Worm (Caenorhabditis elegans) whole organism, young adult: Measurements from ENCODE around the gene acl-8.

Experiments
- B0336.3 ChIP-seq: fragments of 200-800 bp; sonication (Bioruptor generic); IDR thresholded peaks from 2 replicates; pipeline ENCODE4 v1.3.6; 2022; ENCODE audit warnings: missing genetic modification characterization, missing compliant biosample characterization
- F57C9.4 ChIP-seq: sonication (generic microtip); optimal IDR thresholded peaks from 2 replicates; lab custom pipeline; 2017; ENCODE audit warnings: mild to moderate bottlenecking, missing genetic modification characterization, missing compliant biosample characterization
- Y53F4B.3 ChIP-seq: fragments of 200-800 bp; sonication (Bioruptor generic); IDR thresholded peaks from 2 replicates; pipeline ENCODE4 v1.3.6; 2022; ENCODE audit warnings: missing genetic modification reagents, missing genetic modification characterization, missing compliant biosample characterization
- ama-1 ChIP-seq, 3 experiments: fragments of 150-350 bp in 1 of 3; sonication (generic microtip) in 2 of 3; optimal IDR thresholded peaks; 2 replicates each; lab custom pipeline; 2014 to 2018; ENCODE audit warnings: missing biosample characterization in 2 of 3, missing genetic modification characterization in 2 of 3, missing genetic modification reagents in 2 of 3
- aptf-2 ChIP-seq: fragments of 200-800 bp; sonication (Bioruptor generic); conservative IDR thresholded peaks from 2 replicates; pipeline ENCODE4 v1.3.6; 2022; ENCODE audit warnings: missing genetic modification reagents, missing genetic modification characterization, missing compliant biosample characterization
- atf-7 ChIP-seq: sonication (generic microtip); optimal IDR thresholded peaks from 2 replicates; lab custom pipeline; 2017; ENCODE audit warnings: mild to moderate bottlenecking, missing genetic modification characterization, missing compliant biosample characterization
- attf-3 ChIP-seq: fragments of 200-800 bp; sonication (Bioruptor generic); conservative IDR thresholded peaks from 2 replicates; pipeline ENCODE4 v1.3.6; 2022; ENCODE audit warnings: missing genetic modification reagents, missing genetic modification characterization, missing compliant biosample characterization
- attf-5 ChIP-seq: fragments of 200-800 bp; sonication (Bioruptor generic); optimal IDR thresholded peaks from 2 replicates; lab custom pipeline; 2018; ENCODE audit warnings: mild to moderate bottlenecking, missing genetic modification characterization, missing compliant biosample characterization
- attf-6 ChIP-seq: fragments of 200-800 bp; sonication (Bioruptor generic); IDR thresholded peaks from 2 replicates; pipeline ENCODE4 v1.3.6; 2022; ENCODE audit warnings: missing genetic modification reagents, missing genetic modification characterization, missing compliant biosample characterization
- ceh-58 ChIP-seq: fragments of 200-800 bp; sonication (Bioruptor generic); IDR thresholded peaks from 2 replicates; pipeline ENCODE4 v1.3.6; 2022; ENCODE audit warnings: missing genetic modification characterization, missing compliant biosample characterization
- chd-7 ChIP-seq: sonication (generic microtip); optimal IDR thresholded peaks from 2 replicates; lab custom pipeline; 2016; ENCODE audit warnings: mild to moderate bottlenecking, missing genetic modification characterization, moderate library complexity, missing compliant biosample characterization
- die-1 ChIP-seq: sonication (generic microtip); optimal IDR thresholded peaks from 2 replicates; lab custom pipeline; 2016; ENCODE audit warnings: missing genotype, mild to moderate bottlenecking, missing genetic modification characterization, missing compliant biosample characterization
- egl-18 ChIP-seq: fragments of 200-800 bp; sonication (Bioruptor generic); IDR thresholded peaks from 2 replicates; pipeline ENCODE4 v1.3.6; 2022; ENCODE audit warnings: missing genetic modification reagents, missing genetic modification characterization, missing compliant biosample characterization
- egl-44 ChIP-seq: fragments of 200-800 bp; sonication (Bioruptor generic); IDR thresholded peaks from 2 replicates; pipeline ENCODE4 v1.3.6; 2022; ENCODE audit warnings: missing genetic modification reagents, missing genetic modification characterization, missing compliant biosample characterization
- egrh-3 ChIP-seq: fragments of 200-800 bp; sonication (Bioruptor generic); IDR thresholded peaks from 2 replicates; pipeline ENCODE4 v1.3.6; 2022; ENCODE audit warnings: missing genetic modification reagents, missing genetic modification characterization, missing compliant biosample characterization
- ekl-4 ChIP-seq: fragments of 200-800 bp; sonication (Bioruptor generic); IDR thresholded peaks from 2 replicates; pipeline ENCODE4 v1.3.6; 2022; ENCODE audit warnings: missing genetic modification reagents, missing genetic modification characterization, missing compliant biosample characterization
- fkh-3 ChIP-seq: sonication (generic microtip); optimal IDR thresholded peaks from 2 replicates; lab custom pipeline; 2016; ENCODE audit warnings: mild to moderate bottlenecking, missing genetic modification characterization, missing compliant biosample characterization
- hrde-1 ChIP-seq: sonication (generic microtip); optimal IDR thresholded peaks from 2 replicates; lab custom pipeline; 2016; ENCODE audit warnings: missing genetic modification characterization, mild to moderate bottlenecking, missing compliant biosample characterization, moderate library complexity, missing genotype, missing genetic modification reagents, borderline replicate concordance
- hsf-1 ChIP-seq: fragments of 200-800 bp; sonication (Bioruptor generic); IDR thresholded peaks from 2 replicates; pipeline ENCODE4 v1.3.6; 2022; ENCODE audit warnings: missing genetic modification reagents, missing genetic modification characterization, missing compliant biosample characterization
- let-607 ChIP-seq, 2 experiments: fragments of 200-800 bp in 1 of 2; sonication (Bioruptor generic) in 1 of 2; sonication (generic microtip) in 1 of 2; optimal IDR thresholded peaks; 2 replicates each; lab custom pipeline; 2016 to 2018; ENCODE audit warnings: mild to moderate bottlenecking in 2 of 2, missing compliant biosample characterization in 2 of 2, missing genetic modification characterization in 2 of 2, moderate library complexity in 2 of 2, missing genotype in 1 of 2
- lin-26 ChIP-seq: fragments of 200-800 bp; sonication (Bioruptor generic); IDR thresholded peaks from 2 replicates; pipeline ENCODE4 v1.3.6; 2022; ENCODE audit warnings: missing genetic modification reagents, missing genetic modification characterization, missing compliant biosample characterization
- lin-54 ChIP-seq: fragments of 200-800 bp; sonication (Bioruptor generic); optimal IDR thresholded peaks from 2 replicates; lab custom pipeline; 2018; ENCODE audit warnings: mild to moderate bottlenecking, missing genetic modification characterization, missing compliant biosample characterization
- madf-10 ChIP-seq: sonication (generic microtip); optimal IDR thresholded peaks from 2 replicates; lab custom pipeline; 2016; ENCODE audit warnings: mild to moderate bottlenecking, missing genetic modification characterization, missing compliant biosample characterization
- madf-6 ChIP-seq: fragments of 200-800 bp; sonication (Bioruptor generic); IDR thresholded peaks from 2 replicates; pipeline ENCODE4 v1.3.6; 2022; ENCODE audit warnings: missing genetic modification reagents, missing genetic modification characterization, missing compliant biosample characterization
- mxl-1 ChIP-seq: sonication (generic microtip); optimal IDR thresholded peaks from 2 replicates; lab custom pipeline; 2016; ENCODE audit warnings: missing genetic modification characterization, missing compliant biosample characterization
- nfya-1 ChIP-seq: sonication (generic microtip); optimal IDR thresholded peaks from 2 replicates; lab custom pipeline; 2017; ENCODE audit warnings: antibody characterized with exemption, missing compliant biosample characterization, missing genetic modification characterization, borderline replicate concordance; ENCODE audit not compliant: insufficient read depth
- nfya-2 ChIP-seq: fragments of 200-800 bp; sonication (Bioruptor generic); IDR thresholded peaks from 2 replicates; pipeline ENCODE4 v1.3.6; 2022; ENCODE audit warnings: missing genetic modification reagents, missing genetic modification characterization, missing compliant biosample characterization
- nhr-120 ChIP-seq: fragments of 200-800 bp; sonication (Bioruptor generic); IDR thresholded peaks from 2 replicates; pipeline ENCODE4 v1.3.6; 2022; ENCODE audit warnings: missing genetic modification characterization, missing compliant biosample characterization
- nhr-80 ChIP-seq: sonication (generic microtip); optimal IDR thresholded peaks from 2 replicates; lab custom pipeline; 2016; ENCODE audit warnings: missing genetic modification characterization, missing compliant biosample characterization
- rcor-1 ChIP-seq: fragments of 200-800 bp; sonication (Bioruptor generic); IDR thresholded peaks from 2 replicates; pipeline ENCODE4 v1.3.6; 2022; ENCODE audit warnings: missing genetic modification reagents, missing genetic modification characterization, missing compliant biosample characterization
- repo-1 ChIP-seq: sonication (generic microtip); optimal IDR thresholded peaks from 2 replicates; lab custom pipeline; 2017; ENCODE audit warnings: mild to moderate bottlenecking, missing genetic modification characterization, missing compliant biosample characterization
- snpc-1.3 ChIP-seq: sonication (generic microtip); optimal IDR thresholded peaks from 2 replicates; lab custom pipeline; 2017; ENCODE audit warnings: missing genetic modification characterization, mild to moderate bottlenecking, missing compliant biosample characterization, antibody characterized with exemption, moderate library complexity, missing genotype, missing genetic modification reagents; ENCODE audit not compliant: insufficient read depth
- tbx-9 ChIP-seq: sonication (generic microtip); optimal IDR thresholded peaks from 2 replicates; lab custom pipeline; 2016; ENCODE audit warnings: borderline replicate concordance, missing genetic modification characterization, inconsistent platforms, missing compliant biosample characterization
- unc-130 ChIP-seq: sonication (generic microtip); optimal IDR thresholded peaks from 2 replicates; lab custom pipeline; 2016; ENCODE audit warnings: missing genetic modification reagents, missing genetic modification characterization, missing compliant biosample characterization
- unc-62 ChIP-seq: fragments of 150-350 bp; optimal IDR thresholded peaks from 2 replicates; lab custom pipeline; 2014; ENCODE audit warnings: missing biosample characterization, missing genetic modification reagents, missing genetic modification characterization
- xnd-1 ChIP-seq: sonication (generic microtip); optimal IDR thresholded peaks from 2 replicates; lab custom pipeline; 2016; ENCODE audit warnings: missing genotype, missing genetic modification reagents, missing genetic modification characterization, missing compliant biosample characterization
- ztf-18 ChIP-seq: sonication (generic microtip); optimal IDR thresholded peaks from 2 replicates; lab custom pipeline; 2016; ENCODE audit warnings: missing genotype, mild to moderate bottlenecking, missing genetic modification characterization, missing compliant biosample characterization
- ztf-22 ChIP-seq: fragments of 200-800 bp; sonication (Bioruptor generic); optimal IDR thresholded peaks from 2 replicates; lab custom pipeline; 2018; ENCODE audit warnings: mild to moderate bottlenecking, missing genetic modification characterization, moderate library complexity, missing compliant biosample characterization
- ztf-25 ChIP-seq: fragments of 200-800 bp; sonication (Bioruptor generic); IDR thresholded peaks from 2 replicates; pipeline ENCODE4 v1.3.6; 2022; ENCODE audit warnings: missing genetic modification reagents, missing genetic modification characterization, missing compliant biosample characterization
- ztf-26 ChIP-seq: sonication (generic microtip); optimal IDR thresholded peaks from 2 replicates; lab custom pipeline; 2017; ENCODE audit warnings: missing genetic modification characterization, missing compliant biosample characterization

The acl-8 gene

DNA sequence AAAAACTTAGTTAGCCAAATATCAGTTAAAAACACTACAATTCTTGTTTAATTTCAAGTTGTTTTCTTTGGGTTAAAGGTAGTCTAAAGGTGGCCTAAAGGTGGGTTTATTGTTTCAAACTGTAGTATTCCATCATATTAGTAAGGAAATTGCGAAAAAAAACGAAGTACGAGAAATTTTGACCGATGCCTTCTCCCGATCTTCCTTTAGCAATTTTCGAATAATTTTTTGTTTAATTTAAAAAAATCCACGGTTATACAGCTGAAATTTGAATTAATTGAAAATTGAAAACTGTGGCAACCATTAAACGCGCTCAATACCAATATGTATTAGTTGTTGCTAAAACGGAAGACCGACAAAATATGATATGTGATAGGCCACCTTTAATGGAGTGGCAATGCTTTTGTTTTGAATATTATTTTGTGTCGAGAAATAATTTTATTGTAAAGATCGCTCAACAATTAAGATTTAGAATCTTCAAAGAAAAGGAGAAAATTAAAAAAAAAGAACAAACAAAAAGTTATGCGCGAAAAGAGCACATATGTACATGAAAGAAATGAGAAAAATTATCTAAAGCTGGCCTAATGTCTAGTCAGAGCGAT is 49.6 kb upstream of the acl-8 start (continued):
- no peak for TF ChIP-seq rcor-1
- TF ChIP-seq ekl-4 (GFP tag; lab: Robert Waterston, UW), result no peak
- TF ChIP-seq chd-7 (tag; lab: Kevin White, UChicago), result no peak
- TF ChIP-seq nhr-80 (tag; lab: Kevin White, UChicago), result peak; percentile 24
- no peak for TF ChIP-seq egrh-3 (GFP tag; lab: Robert Waterston, UW)
- 0 out of 2 replicates have a peak, but pooled peaks have one; percentile 7 for TF ChIP-seq madf-6 (GFP tag; lab: Robert Waterston, UW)
- no peak for TF ChIP-seq tbx-9
- peak; percentile 14 for TF ChIP-seq repo-1
- TF ChIP-seq ztf-22 (GFP tag; lab: Kevin White, UChicago), result no peak
- no peak for TF ChIP-seq attf-5

DNA sequence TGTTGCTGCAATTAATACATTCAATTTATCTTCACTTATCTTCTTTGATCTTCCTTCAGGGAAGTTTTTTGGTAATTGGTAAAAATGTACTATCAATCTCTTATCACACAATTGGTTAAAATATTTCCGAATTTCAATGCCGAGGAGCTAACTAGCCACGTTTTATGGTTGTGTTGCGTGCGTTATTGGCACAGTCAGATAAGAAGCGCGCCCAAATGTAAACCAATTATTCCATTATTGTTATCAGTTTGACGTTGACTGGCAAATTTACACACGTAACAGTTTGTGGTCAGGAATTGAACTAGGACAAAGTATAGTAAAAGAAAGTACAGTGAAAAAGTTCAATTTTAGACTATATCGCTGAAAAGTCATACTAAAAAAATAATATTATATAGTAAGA is 43.1 kb upstream of the acl-8 start:
- TF ChIP-seq snpc-1.3 (tag; lab: Kevin White, UChicago) (no peak), nhr-80 (tag; lab: Kevin White, UChicago) (peak; percentile 41), hsf-1 (GFP tag; lab: Robert Waterston, UW) (no peak), xnd-1 (tag; lab: Kevin White, UChicago) (no peak), chd-7 (tag; lab: Kevin White, UChicago) (no peak)

DNA sequence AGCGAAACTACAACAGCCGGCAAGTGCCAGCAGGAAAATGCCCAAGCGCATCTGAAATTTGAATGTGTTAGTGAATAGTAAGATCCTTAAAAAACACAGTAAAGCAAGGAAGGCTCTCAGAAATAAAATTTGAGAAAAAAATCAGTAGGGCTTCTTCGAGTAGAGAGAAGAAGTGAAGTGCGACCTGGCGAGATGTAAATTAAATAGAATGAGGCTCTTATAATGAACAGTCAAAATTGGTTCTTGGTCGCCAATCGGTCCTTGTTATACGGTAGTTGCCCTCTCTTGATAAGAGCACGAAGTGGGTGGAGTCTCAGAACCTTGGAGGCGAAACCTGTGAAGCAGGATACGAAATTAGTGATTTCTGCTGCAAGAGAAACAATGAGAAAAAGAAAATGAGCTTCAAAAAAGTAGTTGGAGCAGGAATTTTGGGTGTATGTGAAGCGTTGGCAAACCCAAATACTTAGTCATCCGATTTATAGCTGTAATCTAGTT is 41.9 kb upstream of the acl-8 start, which contains the start of gene bcf-1:
bcf-1 (minus strand) TSS at position 51 of the 495 bp plus-strand sequence.
- peak; percentile 70 for TF ChIP-seq nhr-80 (tag; lab: Kevin White, UChicago)
- TF ChIP-seq rcor-1, result no peak
- TF ChIP-seq, all 124 proteins: peak for 1

DNA sequence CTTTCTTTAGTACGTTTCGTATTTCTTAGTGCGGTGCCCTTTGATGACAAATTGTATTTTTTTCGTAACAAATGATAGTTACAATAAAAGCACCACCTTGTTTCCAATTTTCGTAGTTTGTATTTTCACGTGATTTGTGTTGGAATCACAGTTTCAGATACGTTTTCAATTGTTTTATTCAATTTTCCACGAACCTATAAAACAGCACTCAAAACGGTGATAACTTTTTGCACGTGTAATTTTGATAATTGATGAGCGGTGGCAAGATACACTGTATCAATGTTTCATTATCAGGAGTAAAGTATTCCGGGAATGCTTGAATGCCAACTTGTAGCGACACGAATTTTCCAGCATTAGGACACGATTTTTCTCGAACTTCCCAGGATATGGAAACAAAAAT is 39.5 kb upstream of the acl-8 start:
- TF ChIP-seq atf-7 (tag; lab: Kevin White, UChicago) (peak; percentile 45), let-607 (tag; optimal IDR thresholded peaks at IDR 0.05; lab: Kevin White, UChicago) (no peak), unc-62 (no peak), hrde-1 (tag; lab: Kevin White, UChicago) (no peak), attf-3 (GFP tag; lab: Robert Waterston, UW) (no peak), mxl-1 (tag; lab: Kevin White, UChicago) (no peak), B0336.3 (no peak), nfya-2 (GFP tag; lab: Robert Waterston, UW) (no peak), nhr-80 (tag; lab: Kevin White, UChicago) (peak; percentile 74)

DNA sequence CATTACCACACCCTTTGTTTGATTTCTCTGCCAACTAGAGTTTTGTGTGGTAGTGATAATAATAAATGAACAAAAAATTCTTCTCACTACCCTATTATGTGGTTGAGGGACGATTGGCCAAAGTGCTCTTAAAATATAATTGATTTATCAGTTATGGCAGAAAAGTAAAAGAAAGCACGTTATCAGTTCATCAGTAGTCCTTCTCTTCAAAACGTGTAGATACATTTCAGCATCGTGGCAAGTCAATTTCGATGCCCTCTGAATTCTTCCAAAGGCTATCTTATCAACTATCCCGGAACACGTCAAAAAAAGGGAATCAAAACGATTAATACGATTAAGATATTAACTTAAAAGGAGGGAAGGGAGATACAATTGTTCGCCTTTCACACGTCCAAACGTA is 37.6 kb upstream of the acl-8 start:
- TF ChIP-seq attf-5, result no peak
- TF ChIP-seq egl-18 (GFP tag; lab: Robert Waterston, UW), result no peak
- TF ChIP-seq snpc-1.3 (tag; lab: Kevin White, UChicago), result no peak
- TF ChIP-seq die-1 (tag; lab: Kevin White, UChicago), result no peak
- no peak for TF ChIP-seq lin-54 (GFP tag; lab: Kevin White, UChicago)
- no peak for TF ChIP-seq ama-1 (optimal IDR thresholded peaks at IDR 0.05; lab: Kevin White, UChicago)
- no peak for TF ChIP-seq ama-1 (GFP tag; optimal IDR thresholded peaks at IDR 0.05; lab: Kevin White, UChicago)
- TF ChIP-seq egl-44 (GFP tag; lab: Robert Waterston, UW), result peak; percentile 46; the same call in 1 of the 2 replicates
- no peak for TF ChIP-seq unc-130 (GFP tag; lab: Kevin White, UChicago)
- no peak for TF ChIP-seq madf-10
- TF ChIP-seq fkh-3 (tag; lab: Kevin White, UChicago), result no peak
- TF ChIP-seq lin-26 (GFP tag; lab: Robert Waterston, UW), result no peak
- TF ChIP-seq attf-6 (GFP tag; lab: Robert Waterston, UW), result no peak
- peak; percentile 78 to 82 for TF ChIP-seq let-607 (tag; optimal IDR thresholded peaks at IDR 0.05; lab: Kevin White, UChicago)
- TF ChIP-seq F57C9.4 (tag; lab: Kevin White, UChicago), result no peak
- TF ChIP-seq Y53F4B.3 (GFP tag; lab: Robert Waterston, UW), result no peak
- no peak for TF ChIP-seq ztf-25
- TF ChIP-seq ztf-26 (tag; lab: Kevin White, UChicago), result no peak
- no peak for TF ChIP-seq nfya-1 (tag; lab: Kevin White, UChicago)
- no peak for TF ChIP-seq aptf-2 (GFP tag; lab: Robert Waterston, UW)
- TF ChIP-seq ztf-18 (tag; lab: Kevin White, UChicago), result no peak
- TF ChIP-seq nhr-120 (GFP tag; lab: Robert Waterston, UW), result no peak
- TF ChIP-seq ceh-58, result no peak
